Worm (Caenorhabditis elegans): ENCODE data around the gene kel-8.

- TF ChIP-seq dao-5 (tag; optimal IDR thresholded peaks at IDR 0.05) (no peak), him-1 (tag; optimal IDR thresholded peaks at IDR 0.05) (no peak), W03F9.2 (tag; optimal IDR thresholded peaks at IDR 0.05) (no peak)
These were observed 47.5 kb upstream of the kel-8 start for ce11 chrV:2623765-2624164.
